Worm (Caenorhabditis elegans) whole organism, L2 larva: ENCODE measurements around the gene cyp-25A4.

ENCODE experiments used
- C34F6.9 ChIP-seq: fragments of 150-350 bp; optimal IDR thresholded peaks from 2 replicates; lab custom pipeline; 2014; ENCODE audit warnings: missing biosample characterization, missing genetic modification characterization
- F13H6.1 ChIP-seq: sonication (generic microtip); optimal IDR thresholded peaks from 2 replicates; lab custom pipeline; 2016; ENCODE audit warnings: missing genetic modification characterization, missing compliant biosample characterization
- R02D3.7 ChIP-seq: fragments of 150-350 bp; optimal IDR thresholded peaks from 2 replicates; lab custom pipeline; 2014; ENCODE audit warnings: missing biosample characterization, missing genetic modification characterization
- Y55F3AM.14 ChIP-seq: fragments of 200-800 bp; sonication (Bioruptor generic); optimal IDR thresholded peaks from 2 replicates; lab custom pipeline; 2018; ENCODE audit warnings: mild to moderate bottlenecking, missing genetic modification characterization, missing compliant biosample characterization
- ZK546.5 ChIP-seq: sonication (generic microtip); optimal IDR thresholded peaks from 2 replicates; lab custom pipeline; 2017; ENCODE audit warnings: missing biosample characterization, missing genetic modification characterization
- alr-1 ChIP-seq: fragments of 150-350 bp; optimal IDR thresholded peaks from 2 replicates; lab custom pipeline; 2014; ENCODE audit warnings: missing biosample characterization, missing genetic modification characterization
- aly-2 ChIP-seq: fragments of 150-350 bp; optimal IDR thresholded peaks from 2 replicates; lab custom pipeline; 2014; ENCODE audit warnings: missing biosample characterization, missing genetic modification characterization
- ama-1 ChIP-seq: fragments of 150-350 bp; optimal IDR thresholded peaks from 2 replicates; lab custom pipeline; 2018; ENCODE audit warnings: inconsistent platforms
- blmp-1 ChIP-seq: sonication (generic microtip); optimal IDR thresholded peaks from 2 replicates; lab custom pipeline; 2017; ENCODE audit warnings: missing genetic modification characterization, mild to moderate bottlenecking, missing compliant biosample characterization, antibody characterized with exemption, moderate library complexity; ENCODE audit not compliant: insufficient read depth
- ceh-16 ChIP-seq: fragments of 150-350 bp; optimal IDR thresholded peaks from 2 replicates; lab custom pipeline; 2014; ENCODE audit warnings: missing biosample characterization, missing genetic modification characterization
- ceh-82 ChIP-seq: fragments of 150-350 bp; optimal IDR thresholded peaks from 2 replicates; lab custom pipeline; 2014; ENCODE audit warnings: missing biosample characterization, missing genetic modification characterization
- crh-2 ChIP-seq: sonication (generic microtip); optimal IDR thresholded peaks from 2 replicates; lab custom pipeline; 2017; ENCODE audit warnings: missing biosample characterization, missing genetic modification characterization
- dmd-4 ChIP-seq: sonication (generic microtip); optimal IDR thresholded peaks from 2 replicates; lab custom pipeline; 2017; ENCODE audit warnings: missing biosample characterization, missing genetic modification characterization
- egl-27 ChIP-seq: sonication (generic microtip); optimal IDR thresholded peaks from 3 replicates; lab custom pipeline; 2017; ENCODE audit warnings: missing biosample characterization, missing genetic modification reagents, missing genetic modification characterization
- elt-1 ChIP-seq: fragments of 150-350 bp; optimal IDR thresholded peaks from 2 replicates; lab custom pipeline; 2014; ENCODE audit warnings: missing biosample characterization, missing genetic modification characterization
- elt-3 ChIP-seq: sonication (generic microtip); optimal IDR thresholded peaks from 2 replicates; lab custom pipeline; 2017; ENCODE audit warnings: missing biosample characterization, missing genetic modification characterization
- fos-1 ChIP-seq: fragments of 150-350 bp; optimal IDR thresholded peaks from 2 replicates; lab custom pipeline; 2014; ENCODE audit warnings: missing biosample characterization, missing genetic modification characterization
- gmeb-1 ChIP-seq: fragments of 150-350 bp; optimal IDR thresholded peaks from 2 replicates; lab custom pipeline; 2014; ENCODE audit warnings: missing biosample characterization, missing genetic modification characterization
- lin-11 ChIP-seq: fragments of 150-350 bp; sonication (generic microtip); optimal IDR thresholded peaks from 2 replicates; lab custom pipeline; 2014; ENCODE audit warnings: missing biosample characterization, missing genetic modification characterization, inconsistent platforms, mixed read lengths
- lin-13 ChIP-seq: fragments of 150-350 bp; optimal IDR thresholded peaks from 2 replicates; lab custom pipeline; 2014; ENCODE audit warnings: missing biosample characterization, missing genetic modification reagents, missing genetic modification characterization
- lin-39 ChIP-seq: fragments of 150-350 bp; optimal IDR thresholded peaks from 2 replicates; lab custom pipeline; 2014; ENCODE audit warnings: missing biosample characterization, missing genetic modification reagents, missing genetic modification characterization
- lsy-2 ChIP-seq, 2 experiments: fragments of 150-350 bp in 1 of 2; sonication (generic microtip) in 1 of 2; optimal IDR thresholded peaks; 2 replicates each; lab custom pipeline; 2014 to 2017; ENCODE audit warnings: missing biosample characterization in 2 of 2, missing genetic modification characterization in 2 of 2
- mab-5 ChIP-seq: fragments of 150-350 bp; optimal IDR thresholded peaks from 2 replicates; lab custom pipeline; 2014; ENCODE audit warnings: missing biosample characterization, missing genetic modification characterization
- mbf-1 ChIP-seq: sonication (generic microtip); optimal IDR thresholded peaks from 2 replicates; lab custom pipeline; 2017; ENCODE audit warnings: missing biosample characterization, missing genetic modification characterization
- mdl-1 ChIP-seq, 2 experiments: fragments of 150-350 bp in 1 of 2; sonication (generic microtip) in 1 of 2; optimal IDR thresholded peaks; 2 replicates each; lab custom pipeline; 2017; ENCODE audit warnings: missing biosample characterization in 2 of 2, missing genetic modification characterization in 2 of 2
- nhr-10 ChIP-seq: sonication (generic microtip); optimal IDR thresholded peaks from 2 replicates; lab custom pipeline; 2017; ENCODE audit warnings: missing biosample characterization, missing genetic modification characterization
- nhr-11 ChIP-seq: fragments of 150-350 bp; optimal IDR thresholded peaks from 2 replicates; lab custom pipeline; 2014; ENCODE audit warnings: missing biosample characterization, missing genetic modification characterization
- nhr-12 ChIP-seq: fragments of 150-350 bp; optimal IDR thresholded peaks from 2 replicates; lab custom pipeline; 2014; ENCODE audit warnings: missing biosample characterization, missing genetic modification characterization
- nhr-129 ChIP-seq: fragments of 150-350 bp; optimal IDR thresholded peaks from 2 replicates; lab custom pipeline; 2014; ENCODE audit warnings: missing biosample characterization, missing genetic modification characterization
- nhr-21 ChIP-seq: fragments of 150-350 bp; optimal IDR thresholded peaks from 2 replicates; lab custom pipeline; 2014; ENCODE audit warnings: missing biosample characterization, missing genetic modification characterization
- nhr-23 ChIP-seq: fragments of 150-350 bp; optimal IDR thresholded peaks from 2 replicates; lab custom pipeline; 2014; ENCODE audit warnings: missing biosample characterization, missing genetic modification reagents, missing genetic modification characterization
- nhr-237 ChIP-seq: fragments of 150-350 bp; optimal IDR thresholded peaks from 2 replicates; lab custom pipeline; 2014; ENCODE audit warnings: missing biosample characterization, missing genetic modification characterization
- nhr-25 ChIP-seq: fragments of 150-350 bp; sonication (generic microtip); optimal IDR thresholded peaks from 3 replicates; lab custom pipeline; 2014; ENCODE audit warnings: missing biosample characterization, missing genetic modification characterization
- nhr-6 ChIP-seq: fragments of 150-350 bp; optimal IDR thresholded peaks from 2 replicates; lab custom pipeline; 2014; ENCODE audit warnings: missing biosample characterization, missing genetic modification characterization
- nhr-77 ChIP-seq: fragments of 150-350 bp; optimal IDR thresholded peaks from 2 replicates; lab custom pipeline; 2014; ENCODE audit warnings: missing biosample characterization, missing genetic modification characterization
- peb-1 ChIP-seq: fragments of 150-350 bp; optimal IDR thresholded peaks from 2 replicates; lab custom pipeline; 2014; ENCODE audit warnings: missing biosample characterization, missing genetic modification characterization
- sem-4 ChIP-seq: fragments of 150-350 bp; optimal IDR thresholded peaks from 2 replicates; lab custom pipeline; 2014; ENCODE audit warnings: missing biosample characterization, missing genetic modification reagents, missing genetic modification characterization
- skn-1 ChIP-seq: sonication (generic microtip); optimal IDR thresholded peaks from 2 replicates; lab custom pipeline; 2017; ENCODE audit warnings: missing biosample characterization, missing genetic modification characterization
- sma-3 ChIP-seq: sonication (generic microtip); optimal IDR thresholded peaks from 2 replicates; lab custom pipeline; 2016; ENCODE audit warnings: missing genetic modification reagents, missing genetic modification characterization, missing compliant biosample characterization
- sma-9 ChIP-seq, 2 experiments: fragments of 150-350 bp in 1 of 2; sonication (generic microtip) in 1 of 2; optimal IDR thresholded peaks; 2 replicates each; lab custom pipeline; 2014 to 2016; ENCODE audit warnings: missing genetic modification characterization in 2 of 2, mild to moderate bottlenecking in 1 of 2, missing biosample characterization in 1 of 2, missing compliant biosample characterization in 1 of 2, missing genetic modification reagents in 1 of 2, moderate library complexity in 1 of 2
- snpc-4 ChIP-seq: fragments of 150-350 bp; optimal IDR thresholded peaks from 2 replicates; lab custom pipeline; 2014; ENCODE audit warnings: missing biosample characterization, missing genetic modification characterization
- unc-39 ChIP-seq: fragments of 150-350 bp; optimal IDR thresholded peaks from 2 replicates; lab custom pipeline; 2014; ENCODE audit warnings: missing biosample characterization, missing genetic modification characterization
- unc-55 ChIP-seq: fragments of 150-350 bp; sonication (generic microtip); optimal IDR thresholded peaks from 3 replicates; lab custom pipeline; 2014; ENCODE audit warnings: missing biosample characterization, missing genetic modification reagents, missing genetic modification characterization
- unc-62 ChIP-seq: fragments of 150-350 bp; optimal IDR thresholded peaks from 2 replicates; lab custom pipeline; 2014; ENCODE audit warnings: missing biosample characterization, missing genetic modification reagents, missing genetic modification characterization
- zag-1 ChIP-seq: fragments of 150-350 bp; optimal IDR thresholded peaks from 2 replicates; lab custom pipeline; 2014; ENCODE audit warnings: missing biosample characterization, missing genetic modification characterization
- ztf-1 ChIP-seq: fragments of 200-800 bp; sonication (Bioruptor generic); conservative IDR thresholded peaks from 2 replicates; pipeline ENCODE4 v1.3.6; 2022; ENCODE audit warnings: missing genetic modification characterization, missing compliant biosample characterization
- ztf-11 ChIP-seq: sonication (generic microtip); optimal IDR thresholded peaks from 2 replicates; lab custom pipeline; 2017; ENCODE audit warnings: missing biosample characterization, missing genetic modification characterization
- ztf-4 ChIP-seq: fragments of 150-350 bp; optimal IDR thresholded peaks from 2 replicates; lab custom pipeline; 2014; ENCODE audit warnings: missing biosample characterization, missing genetic modification characterization

cyp-25A4 gene

DNA sequence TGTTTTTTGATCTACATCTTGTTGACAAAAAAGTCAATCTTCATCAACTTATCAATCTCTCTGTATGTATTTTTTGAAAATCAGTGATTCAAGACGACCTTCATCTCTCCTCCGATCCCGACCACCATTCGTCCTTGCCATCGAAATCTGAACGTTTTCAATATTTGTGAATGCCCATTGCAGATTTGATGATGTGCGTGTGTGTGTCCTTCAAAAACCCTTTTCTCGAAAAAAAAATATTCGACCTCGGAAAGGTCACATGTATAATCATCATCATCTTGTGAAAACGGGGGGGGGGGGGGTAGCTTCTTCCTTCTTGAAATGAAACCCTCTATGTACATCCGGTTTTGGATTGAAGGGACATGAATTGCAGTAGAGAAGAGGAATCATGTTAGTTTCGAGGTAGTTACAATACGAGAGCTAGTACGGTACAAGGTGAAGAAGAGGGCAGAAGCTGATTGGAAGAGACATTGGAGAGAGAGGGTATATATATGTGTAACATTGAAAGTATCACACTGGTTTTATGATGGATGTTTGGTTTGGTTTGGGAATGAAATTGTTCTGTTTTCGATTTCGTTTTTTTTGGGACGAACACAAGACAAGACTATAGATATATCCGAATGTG is 39.4 kb downstream of the cyp-25A4 start:
- peak; percentile 93 for TF ChIP-seq nhr-25 (tag; lab: Kevin White, UChicago)
- no peak for TF ChIP-seq ceh-16 (tag; lab: Kevin White, UChicago)
- TF ChIP-seq lsy-2 (tag; optimal IDR thresholded peaks at IDR 0.05; lab: Kevin White, UChicago) = peak in 1 of 2 experiments; percentile 4
- no peak for TF ChIP-seq ceh-82 (tag; lab: Kevin White, UChicago)
- peak; percentile 43 for TF ChIP-seq blmp-1
- TF ChIP-seq sma-3 (GFP tag; lab: Kevin White, UChicago) = peak; percentile 13
- TF ChIP-seq crh-2 = peak; percentile 33

DNA sequence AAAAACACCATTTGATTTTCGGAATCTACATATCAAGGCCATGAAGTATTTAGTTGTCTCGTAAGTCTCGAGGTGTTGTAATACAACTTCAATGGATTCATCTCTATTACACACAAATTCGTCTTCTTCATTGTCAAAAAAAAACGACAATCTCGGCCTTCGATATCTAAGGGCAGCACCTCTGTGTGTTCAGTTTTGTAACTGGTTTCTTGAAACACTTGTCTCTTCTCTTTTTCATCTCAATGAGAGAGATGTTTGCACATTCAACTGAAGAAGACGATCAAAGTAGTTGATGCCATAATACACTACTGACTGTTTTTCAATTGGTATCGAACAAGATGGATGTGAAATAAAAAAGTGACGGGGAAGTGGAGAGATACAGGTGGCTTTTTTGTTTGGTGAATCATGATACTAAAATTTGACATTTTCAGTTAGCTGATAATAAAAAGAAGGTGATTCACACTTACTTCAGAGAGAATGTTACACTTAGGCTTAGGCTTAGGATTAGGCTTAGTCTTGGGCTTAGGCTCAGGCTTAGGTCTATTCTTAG is 40.4 kb downstream of the cyp-25A4 start:
- TF ChIP-seq blmp-1 = no peak
- no peak for TF ChIP-seq ztf-11 (tag; lab: Kevin White, UChicago)
- no peak for TF ChIP-seq nhr-11 (tag; lab: Kevin White, UChicago)
- TF ChIP-seq peb-1 (tag; lab: Kevin White, UChicago) = no peak
- TF ChIP-seq elt-1 (tag; lab: Kevin White, UChicago) = no peak
- TF ChIP-seq ama-1 (lab: Kevin White, UChicago) = no peak
- no peak for TF ChIP-seq nhr-23 (tag; lab: Kevin White, UChicago)
- peak; percentile 47 for TF ChIP-seq sma-3 (GFP tag; lab: Kevin White, UChicago)
- no peak for TF ChIP-seq elt-3 (tag; lab: Kevin White, UChicago)
- no peak for TF ChIP-seq lin-39 (tag; lab: Kevin White, UChicago)
- no peak for TF ChIP-seq ztf-4 (tag; lab: Kevin White, UChicago)
- no peak for TF ChIP-seq ZK546.5
- no peak for TF ChIP-seq ztf-1
- TF ChIP-seq Y55F3AM.14 (GFP tag; lab: Kevin White, UChicago) = no peak
- TF ChIP-seq nhr-12 (tag; lab: Kevin White, UChicago) = no peak
- TF ChIP-seq nhr-6 = no peak
- TF ChIP-seq R02D3.7 (tag; lab: Kevin White, UChicago) = no peak
- TF ChIP-seq nhr-21 (tag; lab: Kevin White, UChicago) = no peak
- TF ChIP-seq dmd-4 (tag; lab: Kevin White, UChicago) = no peak
- TF ChIP-seq unc-62 (GFP tag; lab: Kevin White, UChicago) = no peak
- no peak for TF ChIP-seq unc-39 (tag; lab: Kevin White, UChicago)
- TF ChIP-seq gmeb-1 (tag; lab: Kevin White, UChicago) = no peak
- TF ChIP-seq ceh-82 (tag; lab: Kevin White, UChicago) = no peak
- TF ChIP-seq lin-11 = no peak
- TF ChIP-seq nhr-25 (tag; lab: Kevin White, UChicago) = peak; percentile 87
- TF ChIP-seq skn-1 (tag; lab: Kevin White, UChicago) = no peak
- peak; percentile 18 for TF ChIP-seq crh-2
- TF ChIP-seq lin-13 (GFP tag; lab: Kevin White, UChicago) = no peak
- TF ChIP-seq nhr-129 (tag; lab: Kevin White, UChicago) = peak; percentile 31
- peak; percentile 26 for TF ChIP-seq ceh-16 (tag; lab: Kevin White, UChicago)
- TF ChIP-seq mdl-1 (tag; optimal IDR thresholded peaks at IDR 0.05; lab: Kevin White, UChicago) = no peak
- TF ChIP-seq sem-4 = no peak
- TF ChIP-seq alr-1 (tag; lab: Kevin White, UChicago) = no peak
- TF ChIP-seq F13H6.1 (tag; lab: Kevin White, UChicago) = peak; percentile 23
- no peak for TF ChIP-seq mab-5
- no peak for TF ChIP-seq aly-2 (tag; lab: Kevin White, UChicago)
- no peak for TF ChIP-seq snpc-4 (tag; lab: Kevin White, UChicago)
- TF ChIP-seq sma-9 (GFP tag; optimal IDR thresholded peaks at IDR 0.05; lab: Kevin White, UChicago) = peak; percentile 22
- TF ChIP-seq sma-9 (tag; optimal IDR thresholded peaks at IDR 0.05; lab: Kevin White, UChicago) = no peak
- no peak for TF ChIP-seq C34F6.9 (tag; lab: Kevin White, UChicago)
- peak; percentile 34 for TF ChIP-seq fos-1 (tag; lab: Kevin White, UChicago)
- TF ChIP-seq nhr-237 (tag; lab: Kevin White, UChicago) = no peak
- TF ChIP-seq egl-27 (tag; lab: Kevin White, UChicago) = no peak
- TF ChIP-seq unc-55 (GFP tag; lab: Kevin White, UChicago) = no peak
- no peak for TF ChIP-seq nhr-10
- no peak for TF ChIP-seq mbf-1
- no peak for TF ChIP-seq lsy-2 (tag; optimal IDR thresholded peaks at IDR 0.05; lab: Kevin White, UChicago)
- no peak for TF ChIP-seq zag-1 (tag; lab: Kevin White, UChicago)
- TF ChIP-seq nhr-77 (tag; lab: Kevin White, UChicago) = no peak
